ENCODE assay signal across 2 worm cellular contexts in genomic region chrV:8507324-8507723, ce11.
A peak's percentile ranks its signal among the peaks of the same experiment; 100 is the strongest.
TF ChIP-seq lines count a peak whose summit lies in the region.

TSS of gene ZK994.6 (minus strand) at chrV:8507424.

TF ChIP-seq in whole organism, L1 larva, 84 proteins besides CTCF, POLR2A, EP300 and RAD21:
- TF ChIP-seq lin-14 (GFP tag; optimal IDR thresholded peaks at IDR 0.05; lab: Kevin White, UChicago) (no peak), egl-13 (tag; optimal IDR thresholded peaks at IDR 0.05; lab: Kevin White, UChicago) (no peak), fkh-8 (tag; optimal IDR thresholded peaks at IDR 0.05; lab: Kevin White, UChicago) (peak; percentile 41), mep-1 (tag; optimal IDR thresholded peaks at IDR 0.05; lab: Kevin White, UChicago) (no peak), efl-1 (optimal IDR thresholded peaks at IDR 0.05; lab: Kevin White, UChicago) (no peak), efl-1 (GFP tag; optimal IDR thresholded peaks at IDR 0.05 in 1 of 2; lab: Kevin White, UChicago) (peak in 1 of 2 experiments; percentile 5), mab-9 (GFP tag; IDR thresholded peaks at IDR 0.05; lab: Robert Waterston, UW) (no peak), ceh-63 (GFP tag; optimal IDR thresholded peaks at IDR 0.05; lab: Kevin White, UChicago) (no peak), ceh-8 (GFP tag; optimal IDR thresholded peaks at IDR 0.05; lab: Kevin White, UChicago) (no peak)

TF ChIP-seq in whole organism, mixed stage, embryonic, 35 proteins besides CTCF, POLR2A, EP300 and RAD21:
- peak; percentile 37 for TF ChIP-seq ces-1 (GFP tag; optimal IDR thresholded peaks at IDR 0.05; lab: Kevin White, UChicago)
- no peak for TF ChIP-seq mep-1 (tag; optimal IDR thresholded peaks at IDR 0.05; lab: Kevin White, UChicago)

Comparison
In these comparisons a context has a peak if more than half of its experiments do, and no peak if none do; other contexts are left out.
1. Of the 14 proteins assayed by ChIP-seq in both whole organism, L1 larva and whole organism, mixed stage, embryonic: peak only in whole organism, L1 larva: none; only in whole organism, mixed stage, embryonic: ces-1; in both: none; in neither: 13.